Worm (Caenorhabditis elegans): ENCODE measurements around the gene spin-3.

- TF ChIP-seq ceh-79 (tag; optimal IDR thresholded peaks at IDR 0.05) (no peak), unc-62 (GFP tag; optimal IDR thresholded peaks at IDR 0.05) (no peak), efl-1 (GFP tag; optimal IDR thresholded peaks at IDR 0.05) (no peak), lag-1 (GFP tag; IDR thresholded peaks at IDR 0.05) (no peak), snpc-1.3 (tag; optimal IDR thresholded peaks at IDR 0.05; ENCODE audit: insufficient read depth) (no peak), pha-4 (tag; optimal IDR thresholded peaks at IDR 0.05) (no peak)
Observed at ce11 chrX:13171206-13171605, 41.2 kb downstream of the spin-3 start.

Data from whole organism, young adult.